Worm (Caenorhabditis elegans) whole organism, L4 larva: Measurements from ENCODE around the gene F18G5.1.

Experiments
- D1046.2 ChIP-seq: fragments of 200-800 bp; sonication (Bioruptor generic); IDR thresholded peaks from 2 replicates; pipeline ENCODE4 v1.3.6; 2022; ENCODE audit warnings: missing genetic modification characterization, missing compliant biosample characterization
- F26F4.8 ChIP-seq: fragments of 200-800 bp; sonication (Bioruptor generic); conservative IDR thresholded peaks from 2 replicates; pipeline ENCODE4 v1.3.6; 2022; ENCODE audit warnings: missing genetic modification characterization, missing compliant biosample characterization
- F49E8.2 ChIP-seq: sonication (generic microtip); optimal IDR thresholded peaks from 2 replicates; lab custom pipeline; 2016; ENCODE audit warnings: missing compliant biosample characterization, mild to moderate bottlenecking, missing genetic modification characterization, borderline replicate concordance
- T20F7.1 ChIP-seq: fragments of 200-800 bp; sonication (Bioruptor generic); optimal IDR thresholded peaks from 2 replicates; lab custom pipeline; 2018; ENCODE audit warnings: mild to moderate bottlenecking, missing genetic modification characterization, missing compliant biosample characterization
- Y105C5A.15 ChIP-seq: fragments of 200-800 bp; sonication (Bioruptor generic); IDR thresholded peaks from 2 replicates; pipeline ENCODE4 v1.3.6; 2022; ENCODE audit warnings: missing genetic modification characterization, missing compliant biosample characterization
- Y48G9A.11 ChIP-seq: fragments of 200-800 bp; sonication (Bioruptor generic); IDR thresholded peaks from 2 replicates; pipeline ENCODE4 v1.3.6; 2022; ENCODE audit warnings: missing genetic modification reagents, missing genetic modification characterization, missing compliant biosample characterization
- Y5F2A.4 ChIP-seq: fragments of 200-800 bp; sonication (Bioruptor generic); optimal IDR thresholded peaks from 2 replicates; lab custom pipeline; 2018; ENCODE audit warnings: mild to moderate bottlenecking, missing genetic modification characterization, missing compliant biosample characterization
- Y75B8A.6 ChIP-seq: fragments of 200-800 bp; sonication (Bioruptor generic); IDR thresholded peaks from 2 replicates; pipeline ENCODE4 v1.3.6; 2022; ENCODE audit warnings: missing genetic modification reagents, missing genetic modification characterization, missing compliant biosample characterization
- aha-1 ChIP-seq: fragments of 150-350 bp; peaks from one replicate; lab custom pipeline; 2014; ENCODE audit warnings: missing biosample characterization, missing genetic modification characterization
- ama-1 ChIP-seq: fragments of 150-350 bp; optimal IDR thresholded peaks from 2 replicates; lab custom pipeline; 2014; ENCODE audit warnings: inconsistent platforms, mixed read lengths
- arid-1 ChIP-seq: fragments of 200-800 bp; sonication (Bioruptor generic); conservative IDR thresholded peaks from 2 replicates; pipeline ENCODE4 v1.3.6; 2022; ENCODE audit warnings: missing genetic modification reagents, missing genetic modification characterization, missing compliant biosample characterization
- ceh-28 ChIP-seq: fragments of 150-350 bp; optimal IDR thresholded peaks from 2 replicates; lab custom pipeline; 2014; ENCODE audit warnings: missing biosample characterization, missing genetic modification reagents, missing genetic modification characterization
- ceh-32 ChIP-seq: sonication (generic microtip); optimal IDR thresholded peaks from 2 replicates; lab custom pipeline; 2016; ENCODE audit warnings: mild to moderate bottlenecking, missing genetic modification characterization, missing compliant biosample characterization; ENCODE audit not compliant: poor library complexity
- ces-1 ChIP-seq: fragments of 150-350 bp; sonication (generic microtip); optimal IDR thresholded peaks from 4 replicates; lab custom pipeline; 2014; ENCODE audit warnings: missing biosample characterization, missing genetic modification reagents, missing genetic modification characterization
- cey-2 ChIP-seq: sonication (generic microtip); optimal IDR thresholded peaks from 3 replicates; lab custom pipeline; 2017; ENCODE audit warnings: missing genetic modification characterization, mild to moderate bottlenecking, missing compliant biosample characterization, antibody characterized with exemption, borderline replicate concordance; ENCODE audit not compliant: insufficient read depth
- ctbp-1 ChIP-seq: fragments of 200-800 bp; sonication (Bioruptor generic); IDR thresholded peaks from 2 replicates; pipeline ENCODE4 v1.3.6; 2022; ENCODE audit warnings: missing genetic modification reagents, missing genetic modification characterization, missing compliant biosample characterization
- daf-12 ChIP-seq: fragments of 150-350 bp; optimal IDR thresholded peaks from 2 replicates; lab custom pipeline; 2014; ENCODE audit warnings: missing biosample characterization, missing genetic modification reagents, missing genetic modification characterization
- daf-16 ChIP-seq, 3 experiments: sonication (generic microtip); optimal IDR thresholded peaks; 2 replicates each; lab custom pipeline; 2016 to 2017; ENCODE audit warnings: missing genetic modification characterization in 3 of 3, missing genetic modification reagents in 3 of 3, mild to moderate bottlenecking in 2 of 3, missing compliant biosample characterization in 2 of 3, missing biosample characterization in 1 of 3, moderate library complexity in 1 of 3
- daf-19 ChIP-seq: fragments of 200-800 bp; sonication (Bioruptor generic); conservative IDR thresholded peaks from 2 replicates; pipeline ENCODE4 v1.3.6; 2022; ENCODE audit warnings: missing genetic modification characterization, missing compliant biosample characterization
- dmd-6 ChIP-seq: fragments of 200-800 bp; sonication (Bioruptor generic); IDR thresholded peaks from 2 replicates; pipeline ENCODE4 v1.3.6; 2022; ENCODE audit warnings: missing genetic modification reagents, missing genetic modification characterization, missing compliant biosample characterization
- dmd-8 ChIP-seq: fragments of 200-800 bp; sonication (Bioruptor generic); IDR thresholded peaks from 2 replicates; pipeline ENCODE4 v1.3.6; 2022; ENCODE audit warnings: missing genetic modification characterization, missing compliant biosample characterization
- dmd-9 ChIP-seq: fragments of 200-800 bp; sonication (Bioruptor generic); IDR thresholded peaks from 2 replicates; pipeline ENCODE4 v1.3.6; 2022; ENCODE audit warnings: missing genetic modification reagents, missing genetic modification characterization, missing compliant biosample characterization
- dpl-1 ChIP-seq: fragments of 150-350 bp; optimal IDR thresholded peaks from 2 replicates; lab custom pipeline; 2014; ENCODE audit warnings: missing biosample characterization, missing genetic modification reagents, missing genetic modification characterization
- fkh-10 ChIP-seq: fragments of 150-350 bp; optimal IDR thresholded peaks from 2 replicates; lab custom pipeline; 2014; ENCODE audit warnings: missing biosample characterization, missing genetic modification reagents, missing genetic modification characterization
- gei-8 ChIP-seq: fragments of 200-800 bp; sonication (Bioruptor generic); optimal IDR thresholded peaks from 2 replicates; lab custom pipeline; 2018; ENCODE audit warnings: mild to moderate bottlenecking, missing genetic modification characterization, missing compliant biosample characterization
- hif-1 ChIP-seq, 2 experiments: sonication (generic microtip); optimal IDR thresholded peaks; 2 replicates each; lab custom pipeline; 2016 to 2017; ENCODE audit warnings: missing compliant biosample characterization in 2 of 2, missing genetic modification characterization in 2 of 2, missing genetic modification reagents in 2 of 2, missing genotype in 2 of 2, mild to moderate bottlenecking in 1 of 2
- hmg-1.1 ChIP-seq: fragments of 200-800 bp; sonication (Bioruptor generic); IDR thresholded peaks from 2 replicates; pipeline ENCODE4 v1.3.6; 2022; ENCODE audit warnings: missing genetic modification reagents, missing genetic modification characterization, missing compliant biosample characterization
- lin-39 ChIP-seq: fragments of 150-350 bp; optimal IDR thresholded peaks from 2 replicates; lab custom pipeline; 2014; ENCODE audit warnings: missing biosample characterization, missing genetic modification reagents, missing genetic modification characterization
- madf-5 ChIP-seq, 2 experiments: fragments of 200-800 bp; sonication (Bioruptor generic); IDR thresholded peaks; 2 replicates each; pipeline ENCODE4 v1.3.6; 2022; ENCODE audit warnings: missing compliant biosample characterization in 2 of 2, missing genetic modification characterization in 2 of 2
- mdl-1 ChIP-seq, 2 experiments: fragments of 150-350 bp in 1 of 2; sonication (generic microtip) in 1 of 2; optimal IDR thresholded peaks; 2 replicates each; lab custom pipeline; 2014 to 2017; ENCODE audit warnings: missing biosample characterization in 2 of 2, missing genetic modification characterization in 2 of 2
- mes-2 ChIP-seq: sonication (generic microtip); optimal IDR thresholded peaks from 2 replicates; lab custom pipeline; 2016; ENCODE audit warnings: missing genotype, mild to moderate bottlenecking, missing genetic modification characterization, missing compliant biosample characterization; ENCODE audit not compliant: poor library complexity, severe bottlenecking
- nhr-10 ChIP-seq: fragments of 150-350 bp; optimal IDR thresholded peaks from 2 replicates; lab custom pipeline; 2014; ENCODE audit warnings: missing biosample characterization, missing genetic modification characterization
- nhr-25 ChIP-seq: sonication (generic microtip); optimal IDR thresholded peaks from 2 replicates; lab custom pipeline; 2017; ENCODE audit warnings: missing genetic modification characterization, mild to moderate bottlenecking, missing compliant biosample characterization, antibody characterized with exemption, moderate library complexity, borderline replicate concordance; ENCODE audit not compliant: insufficient read depth
- nhr-28 ChIP-seq: fragments of 150-350 bp; optimal IDR thresholded peaks from 2 replicates; lab custom pipeline; 2014; ENCODE audit warnings: missing biosample characterization, missing genetic modification characterization
- nhr-42 ChIP-seq: fragments of 200-800 bp; sonication (Bioruptor generic); IDR thresholded peaks from 2 replicates; pipeline ENCODE4 v1.3.6; 2022; ENCODE audit warnings: missing genetic modification characterization, missing compliant biosample characterization
- nhr-6 ChIP-seq: fragments of 150-350 bp; optimal IDR thresholded peaks from 2 replicates; lab custom pipeline; 2014; ENCODE audit warnings: missing biosample characterization, missing genetic modification characterization
- pha-4 ChIP-seq, 2 experiments: fragments of 150-350 bp in 1 of 2; fragments of 200-800 bp in 1 of 2; sonication (Bioruptor generic) in 1 of 2; IDR thresholded peaks in 1 of 2; optimal IDR thresholded peaks in 1 of 2; 2 replicates each; pipeline versions ENCODE4 v1.3.6 to Lab custom; 2014 to 2022; ENCODE audit warnings: missing genetic modification characterization in 2 of 2, missing genetic modification reagents in 2 of 2, missing biosample characterization in 1 of 2, missing compliant biosample characterization in 1 of 2
- php-3 ChIP-seq: fragments of 200-800 bp; sonication (Bioruptor generic); IDR thresholded peaks from 2 replicates; pipeline ENCODE4 v1.3.6; 2022; ENCODE audit warnings: missing genetic modification reagents, missing genetic modification characterization, missing compliant biosample characterization
- pqm-1 ChIP-seq: sonication (generic microtip); optimal IDR thresholded peaks from 2 replicates; lab custom pipeline; 2017; ENCODE audit warnings: missing biosample characterization, missing genetic modification characterization
- rbr-2 ChIP-seq: sonication (generic microtip); optimal IDR thresholded peaks from 2 replicates; lab custom pipeline; 2016; ENCODE audit warnings: missing genotype, missing genetic modification characterization, missing compliant biosample characterization
- saeg-2 ChIP-seq: fragments of 200-800 bp; sonication (Bioruptor generic); IDR thresholded peaks from 2 replicates; pipeline ENCODE4 v1.3.6; 2022; ENCODE audit warnings: missing genetic modification reagents, missing genetic modification characterization, missing compliant biosample characterization
- sdz-12 ChIP-seq: fragments of 200-800 bp; sonication (Bioruptor generic); optimal IDR thresholded peaks from 2 replicates; lab custom pipeline; 2018; ENCODE audit warnings: mild to moderate bottlenecking, missing genetic modification characterization, missing compliant biosample characterization
- snpc-1.2 ChIP-seq: fragments of 200-800 bp; sonication (Bioruptor generic); IDR thresholded peaks from 2 replicates; pipeline ENCODE4 v1.3.6; 2022; ENCODE audit warnings: missing genetic modification reagents, missing genetic modification characterization, missing compliant biosample characterization
- snpc-4 ChIP-seq: fragments of 150-350 bp; optimal IDR thresholded peaks from 2 replicates; lab custom pipeline; 2014; ENCODE audit warnings: missing biosample characterization, missing genetic modification characterization
- spr-1 ChIP-seq: sonication (generic microtip); optimal IDR thresholded peaks from 2 replicates; lab custom pipeline; 2016; ENCODE audit warnings: mild to moderate bottlenecking, missing genetic modification characterization, missing compliant biosample characterization
- vab-7 ChIP-seq: fragments of 200-800 bp; sonication (Bioruptor generic); IDR thresholded peaks from 2 replicates; pipeline ENCODE4 v1.3.6; 2022; ENCODE audit warnings: missing genetic modification reagents, missing genetic modification characterization, missing compliant biosample characterization
- zag-1 ChIP-seq: fragments of 150-350 bp; optimal IDR thresholded peaks from 2 replicates; lab custom pipeline; 2014; ENCODE audit warnings: missing biosample characterization, missing genetic modification characterization
- zfp-2 ChIP-seq: sonication (generic microtip); optimal IDR thresholded peaks from 2 replicates; lab custom pipeline; 2016; ENCODE audit warnings: mild to moderate bottlenecking, missing genetic modification characterization, missing compliant biosample characterization
- zip-11 ChIP-seq: fragments of 200-800 bp; sonication (Bioruptor generic); IDR thresholded peaks from 2 replicates; pipeline ENCODE4 v1.3.6; 2022; ENCODE audit warnings: missing genetic modification characterization, missing compliant biosample characterization
- ztf-7 ChIP-seq: fragments of 150-350 bp; optimal IDR thresholded peaks from 2 replicates; lab custom pipeline; 2014; ENCODE audit warnings: missing biosample characterization, missing genetic modification characterization

F18G5.1 gene

ce11 chrX:9264636-9265035 lies 5.0 kb downstream of the F18G5.1 start (continued):
- no peak for TF ChIP-seq rbr-2 (tag; lab: Kevin White, UChicago)
- TF ChIP-seq vab-7 (GFP tag; lab: Robert Waterston, UW), result no peak
- no peak for TF ChIP-seq zip-11 (GFP tag; lab: Robert Waterston, UW)
- no peak for TF ChIP-seq ceh-28 (tag; lab: Kevin White, UChicago)
- no peak for TF ChIP-seq dpl-1 (GFP tag; lab: Kevin White, UChicago)
- no peak for TF ChIP-seq gei-8 (GFP tag; lab: Kevin White, UChicago)
- TF ChIP-seq nhr-25 (tag; lab: Kevin White, UChicago), result no peak
- TF ChIP-seq snpc-1.2 (GFP tag; lab: Robert Waterston, UW), result no peak
- no peak for TF ChIP-seq Y5F2A.4 (GFP tag; lab: Kevin White, UChicago)
- no peak for TF ChIP-seq Y48G9A.11 (GFP tag; lab: Robert Waterston, UW)
- no peak for TF ChIP-seq zfp-2 (tag; lab: Kevin White, UChicago)
- TF ChIP-seq nhr-6, result no peak
- peak in 1 of 2 experiments; percentile 60 for TF ChIP-seq mdl-1 (tag; optimal IDR thresholded peaks at IDR 0.05; lab: Kevin White, UChicago)
- peak; percentile 8 for TF ChIP-seq T20F7.1 (GFP tag; lab: Kevin White, UChicago)
- no peak for TF ChIP-seq snpc-4 (tag; lab: Kevin White, UChicago)
- peak; percentile 79 for TF ChIP-seq nhr-28 (tag; lab: Kevin White, UChicago)
- TF ChIP-seq aha-1 (tag; lab: Kevin White, UChicago), result peak; percentile 82
- no peak for TF ChIP-seq hmg-1.1 (GFP tag; lab: Robert Waterston, UW)
- no peak for TF ChIP-seq zag-1 (tag; lab: Kevin White, UChicago)
- TF ChIP-seq ztf-7, result no peak
- no peak for TF ChIP-seq D1046.2 (GFP tag; lab: Robert Waterston, UW)
- peak; percentile 12 for TF ChIP-seq nhr-10 (tag; lab: Kevin White, UChicago)
- TF ChIP-seq arid-1 (GFP tag; lab: Robert Waterston, UW), result no peak
- TF ChIP-seq lin-39, result no peak
- TF ChIP-seq nhr-42 (GFP tag; lab: Robert Waterston, UW), result no peak
- TF ChIP-seq pha-4 (GFP tag; IDR thresholded peaks at IDR 0.05; lab: Robert Waterston, UW), result peak; percentile 56; the same call in 1 of the 2 replicates
- TF ChIP-seq pha-4 (tag; optimal IDR thresholded peaks at IDR 0.05; lab: Kevin White, UChicago), result no peak
- TF ChIP-seq cey-2 (tag; lab: Kevin White, UChicago), result no peak
- 0 out of 2 replicates have a peak, but pooled peaks have one; percentile 20 for TF ChIP-seq saeg-2 (GFP tag; lab: Robert Waterston, UW)
- TF ChIP-seq dmd-9 (GFP tag; lab: Robert Waterston, UW), result no peak
- TF ChIP-seq fkh-10 (GFP tag; lab: Kevin White, UChicago), result no peak
- peak; percentile 98 for TF ChIP-seq php-3 (GFP tag; lab: Robert Waterston, UW)
- peak in 1 of 2 experiments; percentile 43 for TF ChIP-seq hif-1 (tag; optimal IDR thresholded peaks at IDR 0.05; lab: Kevin White, UChicago)
- TF ChIP-seq sdz-12 (GFP tag; lab: Kevin White, UChicago), result no peak
- TF ChIP-seq spr-1, result no peak
- TF ChIP-seq dmd-8 (GFP tag; lab: Robert Waterston, UW), result no peak
- TF ChIP-seq ceh-32 (tag; lab: Kevin White, UChicago), result no peak
- no peak for TF ChIP-seq ces-1 (GFP tag; lab: Kevin White, UChicago)
- no peak for TF ChIP-seq ctbp-1 (GFP tag; lab: Robert Waterston, UW)
- TF ChIP-seq pqm-1 (tag; lab: Kevin White, UChicago), result peak; percentile 76
- TF ChIP-seq ama-1, result peak; percentile 2
- no peak for TF ChIP-seq Y105C5A.15 (GFP tag; lab: Robert Waterston, UW)
- no peak for TF ChIP-seq F49E8.2 (tag; lab: Kevin White, UChicago)
- no peak for TF ChIP-seq daf-19 (GFP tag; lab: Robert Waterston, UW)
- TF ChIP-seq F26F4.8, result no peak
- TF ChIP-seq mes-2 (tag; lab: Kevin White, UChicago), result peak; percentile 50
- no peak for TF ChIP-seq Y75B8A.6 (GFP tag; lab: Robert Waterston, UW)
- TF ChIP-seq madf-5 (GFP tag; IDR thresholded peaks at IDR 0.05; lab: Robert Waterston, UW), result no peak
- TF ChIP-seq daf-16 (GFP tag; optimal IDR thresholded peaks at IDR 0.05; lab: Kevin White, UChicago), result peak; percentile 5 to 18
- peak; percentile 91 for TF ChIP-seq daf-16 (tag; optimal IDR thresholded peaks at IDR 0.05; lab: Kevin White, UChicago)
- TF ChIP-seq dmd-6, result peak; percentile 93
- TF ChIP-seq daf-12, result no peak
